Worm (Caenorhabditis elegans) whole organism, L1 larva: Measurements from ENCODE around the gene nucl-1.

Source experiments
- C16A3.4 ChIP-seq: fragments of 150-350 bp; optimal IDR thresholded peaks from 2 replicates; lab custom pipeline; 2014; ENCODE audit warnings: missing biosample characterization, missing genetic modification characterization
- C34B4.2 ChIP-seq: sonication (generic microtip); optimal IDR thresholded peaks from 2 replicates; lab custom pipeline; 2017; ENCODE audit warnings: mild to moderate bottlenecking, missing genetic modification characterization, missing compliant biosample characterization
- aha-1 ChIP-seq: fragments of 150-350 bp; optimal IDR thresholded peaks from 2 replicates; lab custom pipeline; 2014; ENCODE audit warnings: missing biosample characterization, missing genetic modification characterization
- aly-2 ChIP-seq: fragments of 150-350 bp; optimal IDR thresholded peaks from 2 replicates; lab custom pipeline; 2014; ENCODE audit warnings: missing biosample characterization, missing genetic modification characterization
- blmp-1 ChIP-seq: fragments of 150-350 bp; optimal IDR thresholded peaks from 2 replicates; lab custom pipeline; 2014; ENCODE audit warnings: missing biosample characterization, missing genetic modification characterization
- ceh-82 ChIP-seq, 3 experiments: fragments of 150-350 bp in 1 of 3; sonication (generic microtip) in 2 of 3; optimal IDR thresholded peaks; 2 replicates each; lab custom pipeline; 2014 to 2017; ENCODE audit warnings: missing biosample characterization in 3 of 3, missing genetic modification characterization in 3 of 3
- ceh-88 ChIP-seq: fragments of 200-800 bp; sonication (Bioruptor generic); IDR thresholded peaks from 2 replicates; pipeline ENCODE4 v1.3.6; 2022; ENCODE audit warnings: missing genetic modification characterization, missing compliant biosample characterization
- ceh-90 ChIP-seq: sonication (generic microtip); optimal IDR thresholded peaks from 2 replicates; lab custom pipeline; 2016; ENCODE audit warnings: missing genetic modification characterization, missing compliant biosample characterization
- efl-1 ChIP-seq, 4 experiments: fragments of 150-350 bp; optimal IDR thresholded peaks in 3 of 4; peaks in 1 of 4; 1 replicate in 1 of 4; 2 replicates in 3 of 4; lab custom pipeline; 2014; ENCODE audit warnings: missing biosample characterization in 2 of 4, missing genetic modification characterization in 2 of 4, missing genetic modification reagents in 2 of 4
- egl-13 ChIP-seq: sonication (generic microtip); optimal IDR thresholded peaks from 2 replicates; lab custom pipeline; 2016; ENCODE audit warnings: missing genotype, missing genetic modification reagents, missing genetic modification characterization, missing compliant biosample characterization
- ets-5 ChIP-seq: fragments of 200-800 bp; sonication (Bioruptor generic); IDR thresholded peaks from 2 replicates; pipeline ENCODE4 v1.3.6; 2022; ENCODE audit warnings: missing genetic modification characterization, missing compliant biosample characterization
- grh-1 ChIP-seq: fragments of 200-800 bp; sonication (Bioruptor generic); IDR thresholded peaks from 2 replicates; pipeline ENCODE4 v1.3.6; 2022; ENCODE audit warnings: missing genetic modification reagents, missing genetic modification characterization, missing compliant biosample characterization
- hlh-4 ChIP-seq: sonication (generic microtip); optimal IDR thresholded peaks from 2 replicates; lab custom pipeline; 2016; ENCODE audit warnings: mild to moderate bottlenecking, missing genetic modification characterization, missing compliant biosample characterization
- isw-1 ChIP-seq: fragments of 200-800 bp; sonication (Bioruptor generic); IDR thresholded peaks from 2 replicates; pipeline ENCODE4 v1.3.6; 2022; ENCODE audit warnings: missing genetic modification characterization, missing compliant biosample characterization
- lin-13 ChIP-seq: fragments of 150-350 bp; optimal IDR thresholded peaks from 2 replicates; lab custom pipeline; 2014; ENCODE audit warnings: missing biosample characterization, missing genetic modification reagents, missing genetic modification characterization
- lin-14 ChIP-seq: fragments of 200-800 bp; sonication (Bioruptor generic); optimal IDR thresholded peaks from 2 replicates; lab custom pipeline; 2018; ENCODE audit warnings: mild to moderate bottlenecking, missing genetic modification characterization, moderate library complexity, missing compliant biosample characterization
- lin-39 ChIP-seq: fragments of 150-350 bp; optimal IDR thresholded peaks from 2 replicates; lab custom pipeline; 2014; ENCODE audit warnings: missing biosample characterization, missing genetic modification reagents, missing genetic modification characterization
- lir-3 ChIP-seq: sonication (generic microtip); optimal IDR thresholded peaks from 2 replicates; lab custom pipeline; 2016; ENCODE audit warnings: mild to moderate bottlenecking, missing genetic modification characterization, moderate library complexity, missing compliant biosample characterization; ENCODE audit not compliant: poor library complexity
- mep-1 ChIP-seq: fragments of 150-350 bp; optimal IDR thresholded peaks from 2 replicates; lab custom pipeline; 2014; ENCODE audit warnings: missing biosample characterization, missing genetic modification characterization
- nhr-237 ChIP-seq: fragments of 150-350 bp; optimal IDR thresholded peaks from 2 replicates; lab custom pipeline; 2014; ENCODE audit warnings: missing biosample characterization, missing genetic modification characterization
- nhr-47 ChIP-seq: sonication (generic microtip); optimal IDR thresholded peaks from 2 replicates; lab custom pipeline; 2016; ENCODE audit warnings: mild to moderate bottlenecking, missing genetic modification characterization, moderate library complexity, missing compliant biosample characterization
- nhr-77 ChIP-seq: fragments of 150-350 bp; optimal IDR thresholded peaks from 2 replicates; lab custom pipeline; 2014; ENCODE audit warnings: missing biosample characterization, missing genetic modification characterization
- snu-23 ChIP-seq: sonication (generic microtip); optimal IDR thresholded peaks from 2 replicates; lab custom pipeline; 2016; ENCODE audit warnings: missing genetic modification characterization, missing compliant biosample characterization
- sptf-1 ChIP-seq: fragments of 150-350 bp; optimal IDR thresholded peaks from 2 replicates; lab custom pipeline; 2014; ENCODE audit warnings: missing biosample characterization, missing genetic modification characterization
- swsn-7 ChIP-seq: sonication (generic microtip); optimal IDR thresholded peaks from 2 replicates; lab custom pipeline; 2016; ENCODE audit warnings: missing genetic modification characterization, missing compliant biosample characterization
- tlp-1 ChIP-seq: fragments of 150-350 bp; optimal IDR thresholded peaks from 2 replicates; lab custom pipeline; 2014; ENCODE audit warnings: missing biosample characterization, missing genetic modification characterization
- unc-130 ChIP-seq: fragments of 150-350 bp; optimal IDR thresholded peaks from 2 replicates; lab custom pipeline; 2017; ENCODE audit warnings: missing biosample characterization, missing genetic modification characterization, inconsistent platforms
- unc-98 ChIP-seq: fragments of 200-800 bp; sonication (Bioruptor generic); IDR thresholded peaks from 2 replicates; pipeline ENCODE4 v1.3.6; 2022; ENCODE audit warnings: missing genetic modification characterization, missing compliant biosample characterization
- xbp-1 ChIP-seq: sonication (generic microtip); optimal IDR thresholded peaks from 2 replicates; lab custom pipeline; 2016; ENCODE audit warnings: missing genetic modification characterization, missing compliant biosample characterization
- zag-1 ChIP-seq: fragments of 150-350 bp; optimal IDR thresholded peaks from 2 replicates; lab custom pipeline; 2014; ENCODE audit warnings: missing biosample characterization, missing genetic modification characterization
- zip-4 ChIP-seq: fragments of 200-800 bp; sonication (Bioruptor generic); optimal IDR thresholded peaks from 2 replicates; lab custom pipeline; 2018; ENCODE audit warnings: mild to moderate bottlenecking, missing genetic modification characterization, moderate library complexity, missing compliant biosample characterization

The nucl-1 gene

ce11 chrIV:8333988-8334863 is 44.9 kb upstream of the nucl-1 start, which contains the start of gene his-32 (continued):
- TF ChIP-seq ceh-82 (tag; optimal IDR thresholded peaks at IDR 0.05; lab: Kevin White, UChicago) (no peak), snu-23 (peak; percentile 68), efl-1 (optimal IDR thresholded peaks at IDR 0.05; lab: Kevin White, UChicago) (peak; percentile 18 to 43), efl-1 (GFP tag; optimal IDR thresholded peaks at IDR 0.05 in 1 of 2; lab: Kevin White, UChicago) (peak in 1 of 2 experiments; percentile 89), lin-14 (GFP tag; lab: Kevin White, UChicago) (peak; percentile 75), isw-1 (GFP tag; lab: Robert Waterston, UW) (no peak), unc-98 (GFP tag; lab: Robert Waterston, UW) (no peak), nhr-47 (tag; lab: Kevin White, UChicago) (peak; percentile 62), aha-1 (no peak), C16A3.4 (peak; percentile 61), nhr-77 (no peak)
- TF ChIP-seq, all 84 proteins: peak for 28

DNA sequence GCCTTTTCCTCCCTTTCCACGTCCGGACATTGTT is 44.4 kb upstream of the nucl-1 start, which contains the start of gene his-31:
Gene his-31 (minus strand): TSS at position 30 of the 34 bp plus-strand sequence.
- TF ChIP-seq unc-130 (tag; lab: Kevin White, UChicago) = no peak
- no peak for TF ChIP-seq lin-14 (GFP tag; lab: Kevin White, UChicago)
- no peak for TF ChIP-seq aly-2 (tag; lab: Kevin White, UChicago)
- no peak for TF ChIP-seq lir-3 (tag; lab: Kevin White, UChicago)
- TF ChIP-seq C34B4.2 (tag; lab: Kevin White, UChicago) = no peak
- TF ChIP-seq, all 84 proteins: peak for 0

DNA sequence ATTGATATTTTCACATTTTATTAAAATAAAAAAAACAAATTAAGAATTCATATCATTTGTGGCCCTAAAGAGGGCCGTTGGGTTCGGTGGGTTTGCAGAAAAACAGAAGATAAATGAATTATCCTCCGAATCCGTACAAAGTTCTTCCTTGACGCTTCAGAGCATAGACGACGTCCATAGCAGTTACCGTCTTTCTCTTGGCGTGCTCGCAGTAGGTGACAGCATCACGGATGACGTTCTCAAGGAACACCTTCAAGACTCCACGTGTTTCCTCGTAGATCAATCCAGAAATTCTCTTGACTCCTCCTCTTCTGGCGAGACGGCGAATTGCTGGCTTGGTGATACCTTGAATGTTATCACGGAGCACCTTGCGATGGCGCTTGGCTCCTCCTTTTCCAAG is 44.2 kb upstream of the nucl-1 start:
- TF ChIP-seq ets-5 (GFP tag; lab: Robert Waterston, UW) (no peak), ceh-88 (GFP tag; lab: Robert Waterston, UW) (no peak)

DNA sequence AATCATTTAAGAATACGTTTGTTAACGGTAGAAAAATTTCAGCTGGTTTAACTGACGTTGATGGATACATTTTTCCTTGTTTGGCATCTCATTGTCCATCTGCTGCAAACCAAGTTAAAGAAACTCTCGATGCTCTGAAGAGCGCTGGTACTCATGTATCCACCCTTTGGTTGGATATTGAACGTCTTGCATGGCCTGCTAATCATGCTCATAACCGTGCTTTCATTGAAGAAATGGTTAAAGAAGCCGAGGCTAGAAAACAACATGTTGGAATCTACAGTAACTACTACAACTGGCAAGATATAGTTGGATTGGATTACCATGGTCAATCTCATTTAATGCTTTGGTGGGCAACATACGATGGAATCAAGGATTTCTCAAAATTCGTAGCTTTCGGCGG is 43.7 kb upstream of the nucl-1 start:
- no peak for TF ChIP-seq nhr-237 (tag; lab: Kevin White, UChicago)
- TF ChIP-seq mep-1 (tag; lab: Kevin White, UChicago) = no peak
- no peak for TF ChIP-seq efl-1 (optimal IDR thresholded peaks at IDR 0.05; lab: Kevin White, UChicago)
- peak in 1 of 2 experiments; percentile 6 for TF ChIP-seq efl-1 (GFP tag; optimal IDR thresholded peaks at IDR 0.05 in 1 of 2; lab: Kevin White, UChicago)
- TF ChIP-seq lin-13 (GFP tag; lab: Kevin White, UChicago) = no peak
- TF ChIP-seq zag-1 (tag; lab: Kevin White, UChicago) = no peak
- no peak for TF ChIP-seq blmp-1 (tag; lab: Kevin White, UChicago)
- TF ChIP-seq swsn-7 (tag; lab: Kevin White, UChicago) = no peak

DNA sequence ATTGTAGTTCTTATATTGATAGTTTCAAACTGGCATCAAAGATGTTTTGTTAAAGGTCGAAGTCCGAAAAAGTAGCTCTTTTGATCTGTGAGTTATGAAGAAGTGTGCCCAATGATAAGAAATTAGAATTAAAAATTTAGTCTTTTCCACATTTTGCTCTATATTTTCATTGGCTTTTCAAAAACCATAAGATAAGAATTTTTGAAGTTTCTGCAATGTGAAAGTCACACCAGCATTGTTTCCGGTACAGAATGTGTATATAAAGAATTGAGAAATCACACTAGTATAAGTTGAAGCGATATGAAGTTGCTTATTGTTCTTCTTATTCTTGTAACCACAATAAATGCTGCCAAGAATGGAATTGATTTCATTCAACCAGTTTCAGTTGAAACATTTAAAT is 43.2 kb upstream of the nucl-1 start, which contains the start of gene lys-10:
Gene lys-10 (plus strand): TSS at position 301 of the 400 bp plus-strand sequence.
- TF ChIP-seq ceh-90 (tag; lab: Kevin White, UChicago) = no peak
- no peak for TF ChIP-seq lir-3 (tag; lab: Kevin White, UChicago)
- no peak for TF ChIP-seq egl-13 (tag; lab: Kevin White, UChicago)
- TF ChIP-seq hlh-4 (tag; lab: Kevin White, UChicago) = no peak
- TF ChIP-seq C16A3.4 = no peak
- no peak for TF ChIP-seq snu-23
- no peak for TF ChIP-seq blmp-1 (tag; lab: Kevin White, UChicago)
- TF ChIP-seq efl-1 (optimal IDR thresholded peaks at IDR 0.05; lab: Kevin White, UChicago) = no peak
- TF ChIP-seq efl-1 (GFP tag; optimal IDR thresholded peaks at IDR 0.05 in 1 of 2; lab: Kevin White, UChicago) = no peak
- TF ChIP-seq zag-1 (tag; lab: Kevin White, UChicago) = no peak
- no peak for TF ChIP-seq xbp-1
- TF ChIP-seq swsn-7 (tag; lab: Kevin White, UChicago) = no peak
- no peak for TF ChIP-seq lin-39
- no peak for TF ChIP-seq sptf-1
- no peak for TF ChIP-seq zip-4 (GFP tag; lab: Kevin White, UChicago)
- TF ChIP-seq tlp-1 (tag; lab: Kevin White, UChicago) = no peak
- no peak for TF ChIP-seq unc-130 (tag; lab: Kevin White, UChicago)
- TF ChIP-seq C34B4.2 (tag; lab: Kevin White, UChicago) = no peak
- TF ChIP-seq grh-1 = no peak
- TF ChIP-seq, all 84 proteins: peak for 0
